Fruit fly (Drosophila melanogaster) whole organism, pupa: ENCODE measurements around the gene Chpf.

Source experiments
- CG14655 ChIP-seq: fragments of 200-800 bp; sonication (Bioruptor generic); optimal IDR thresholded peaks from 3 replicates; lab custom pipeline; 2017; ENCODE audit warnings: mild to moderate bottlenecking, missing biosample characterization, missing genetic modification reagents, missing genetic modification characterization
- CG17806 ChIP-seq: fragments of 200-800 bp; sonication (Bioruptor generic); optimal IDR thresholded peaks from 2 replicates; lab custom pipeline; 2018; ENCODE audit warnings: missing biosample characterization, mild to moderate bottlenecking, missing genetic modification characterization, moderate library complexity
- CG32121 ChIP-seq: fragments of 200-800 bp; sonication (Bioruptor generic); IDR thresholded peaks from 2 replicates; pipeline ENCODE4 v1.3.6; 2022; ENCODE audit warnings: missing biosample characterization, missing genetic modification characterization
- CG34367 ChIP-seq: fragments of 200-800 bp; sonication (Bioruptor generic); optimal IDR thresholded peaks from 2 replicates; lab custom pipeline; 2018; ENCODE audit warnings: missing biosample characterization, mild to moderate bottlenecking, missing genetic modification characterization
- CG8159 ChIP-seq: fragments of 200-800 bp; sonication (Bioruptor generic); optimal IDR thresholded peaks from 3 replicates; lab custom pipeline; 2018; ENCODE audit warnings: missing biosample characterization, mild to moderate bottlenecking, missing genetic modification characterization, moderate library complexity
- Pif1A ChIP-seq: fragments of 200-800 bp; sonication (Bioruptor generic); optimal IDR thresholded peaks from 3 replicates; lab custom pipeline; 2016; ENCODE audit warnings: missing biosample characterization, missing genetic modification characterization
- Pif1B ChIP-seq: fragments of 200-800 bp; sonication (Bioruptor generic); optimal IDR thresholded peaks from 3 replicates; lab custom pipeline; 2016; ENCODE audit warnings: missing biosample characterization, missing genetic modification characterization
- rn ChIP-seq: fragments of 200-800 bp; sonication (Bioruptor generic); IDR thresholded peaks from 2 replicates; pipeline ENCODE4 v1.3.6; 2022; ENCODE audit warnings: missing biosample characterization, missing genetic modification characterization

dm6 chrX:13094085-13094764, 18.0 kb downstream of the Chpf start, which contains the start of gene CG2200:
- TF ChIP-seq CG34367 (tag; lab: Kevin White, UChicago) (peak; percentile 30), CG17806 (tag; lab: Kevin White, UChicago) (peak; percentile 54), CG8159 (tag; lab: Kevin White, UChicago) (peak; percentile 42), Pif1A (GFP tag; lab: Kevin White, UChicago) (peak; percentile 61), CG32121 (peak; percentile 74), Pif1B (GFP tag; lab: Kevin White, UChicago) (peak; percentile 57), rn (GFP tag; lab: Robert Waterston, UW) (0 out of 2 replicates have a peak, but pooled peaks have one; percentile 10), CG14655 (no peak)
